Fruit fly (Drosophila melanogaster) whole organism, embryonic: ENCODE data around the gene CG15286.
A peak's percentile ranks its signal among the peaks of the same experiment; 100 is the strongest.

ENCODE experiments used
- Abd-B ChIP-seq: fragments of 200-800 bp; sonication (Bioruptor generic); optimal IDR thresholded peaks from 2 replicates; lab custom pipeline; 2018; ENCODE audit warnings: missing biosample characterization, mild to moderate bottlenecking, missing genetic modification characterization, moderate library complexity
- B-H1 ChIP-seq: fragments of 200-800 bp; sonication (Bioruptor generic); IDR thresholded peaks from 3 replicates; pipeline ENCODE4 v1.3.6; 2022; ENCODE audit warnings: missing biosample characterization, missing genetic modification characterization
- BEAF-32 ChIP-seq: fragments of 200-800 bp; sonication (Bioruptor generic); optimal IDR thresholded peaks from 3 replicates; lab custom pipeline; 2017; ENCODE audit warnings: missing biosample characterization, missing genetic modification characterization, mild to moderate bottlenecking, moderate library complexity, missing genetic modification reagents
- Bgb ChIP-seq: fragments of 200-800 bp; sonication (Bioruptor generic); IDR thresholded peaks from 2 replicates; pipeline ENCODE4 v1.3.6; 2022; ENCODE audit warnings: missing biosample characterization, missing genetic modification characterization; ENCODE audit not compliant: partially characterized antibody
- CG10147 ChIP-seq: fragments of 200-800 bp; sonication (Bioruptor generic); optimal IDR thresholded peaks from 2 replicates; lab custom pipeline; 2019; ENCODE audit warnings: missing biosample characterization, mild to moderate bottlenecking, missing genetic modification characterization, moderate library complexity
- CG10274 ChIP-seq: fragments of 200-800 bp; sonication (Bioruptor generic); optimal IDR thresholded peaks from 3 replicates; lab custom pipeline; 2017; ENCODE audit warnings: missing biosample characterization, mild to moderate bottlenecking, missing genetic modification characterization
- CG10565 ChIP-seq: fragments of 200-800 bp; sonication (Bioruptor generic); optimal IDR thresholded peaks from 3 replicates; lab custom pipeline; 2016; ENCODE audit warnings: missing biosample characterization, mild to moderate bottlenecking, missing genetic modification characterization
- CG11247 ChIP-seq: fragments of 200-800 bp; sonication (Bioruptor generic); IDR thresholded peaks from 2 replicates; pipeline ENCODE4 v1.3.6; 2022; ENCODE audit warnings: missing biosample characterization, missing genetic modification characterization
- CG11456 ChIP-seq: fragments of 200-800 bp; sonication (Bioruptor generic); IDR thresholded peaks from 3 replicates; pipeline ENCODE4 v1.3.6; 2022; ENCODE audit warnings: missing biosample characterization, missing genetic modification characterization
- CG12071 ChIP-seq: fragments of 200-800 bp; sonication (Bioruptor generic); optimal IDR thresholded peaks from 3 replicates; lab custom pipeline; 2018; ENCODE audit warnings: missing biosample characterization, mild to moderate bottlenecking, missing genetic modification characterization
- CG14710 ChIP-seq: fragments of 200-800 bp; sonication (Bioruptor generic); optimal IDR thresholded peaks from 3 replicates; lab custom pipeline; 2019; ENCODE audit warnings: missing biosample characterization, mild to moderate bottlenecking, missing genetic modification characterization, moderate library complexity
- CG1529 ChIP-seq: fragments of 200-800 bp; sonication (Bioruptor generic); optimal IDR thresholded peaks from 3 replicates; lab custom pipeline; 2018; ENCODE audit warnings: missing biosample characterization, missing genetic modification characterization
- CG17361 ChIP-seq: fragments of 200-800 bp; sonication (Bioruptor generic); IDR thresholded peaks from 3 replicates; pipeline ENCODE4 v1.3.6; 2022; ENCODE audit warnings: missing biosample characterization, missing genetic modification characterization
- CG2116 ChIP-seq: fragments of 200-800 bp; sonication (Bioruptor generic); optimal IDR thresholded peaks from 3 replicates; lab custom pipeline; 2018; ENCODE audit warnings: missing biosample characterization, mild to moderate bottlenecking, missing genetic modification characterization
- CG2129 ChIP-seq: fragments of 200-800 bp; sonication (Bioruptor generic); IDR thresholded peaks from 2 replicates; pipeline ENCODE4 v1.3.6; 2022; ENCODE audit warnings: missing biosample characterization, missing genetic modification characterization; ENCODE audit not compliant: partially characterized antibody
- CG2202 ChIP-seq: fragments of 200-800 bp; sonication (Bioruptor generic); optimal IDR thresholded peaks from 2 replicates; lab custom pipeline; 2018; ENCODE audit warnings: missing biosample characterization, mild to moderate bottlenecking, missing genetic modification characterization
- CG30403 ChIP-seq: fragments of 200-800 bp; sonication (Bioruptor generic); optimal IDR thresholded peaks from 3 replicates; lab custom pipeline; 2016; ENCODE audit warnings: missing biosample characterization, missing genetic modification characterization
- CG43689 ChIP-seq: fragments of 200-800 bp; sonication (Bioruptor generic); IDR thresholded peaks from 2 replicates; pipeline ENCODE4 v1.3.6; 2022; ENCODE audit warnings: missing biosample characterization, missing genetic modification characterization
- CG6791 ChIP-seq: fragments of 200-800 bp; sonication (Bioruptor generic); IDR thresholded peaks from 3 replicates; pipeline ENCODE4 v1.3.6; 2022; ENCODE audit warnings: missing biosample characterization, missing genetic modification characterization; ENCODE audit not compliant: partially characterized antibody
- CG8765 ChIP-seq: fragments of 200-800 bp; sonication (Bioruptor generic); IDR thresholded peaks from 2 replicates; pipeline ENCODE4 v1.3.6; 2022; ENCODE audit warnings: missing biosample characterization, missing genetic modification characterization
- CG8944 ChIP-seq: fragments of 200-800 bp; sonication (Bioruptor generic); optimal IDR thresholded peaks from 3 replicates; lab custom pipeline; 2016; ENCODE audit warnings: missing biosample characterization, missing genetic modification characterization
- D19A ChIP-seq: fragments of 200-800 bp; optimal IDR thresholded peaks from 3 replicates; lab custom pipeline; 2019; ENCODE audit warnings: missing biosample characterization, mild to moderate bottlenecking, missing genetic modification characterization, moderate library complexity
- Doc2 ChIP-seq: fragments of 200-800 bp; sonication (Bioruptor generic); IDR thresholded peaks from 2 replicates; pipeline ENCODE4 v1.3.6; 2022; ENCODE audit warnings: missing biosample characterization, missing genetic modification characterization
- HLH4C ChIP-seq: fragments of 200-800 bp; sonication (Bioruptor generic); IDR thresholded peaks from 3 replicates; pipeline ENCODE4 v1.3.6; 2022; ENCODE audit warnings: missing biosample characterization, missing genetic modification characterization; ENCODE audit not compliant: partially characterized antibody
- HLH54F ChIP-seq: fragments of 200-800 bp; sonication (Bioruptor generic); optimal IDR thresholded peaks from 3 replicates; lab custom pipeline; 2016; ENCODE audit warnings: missing biosample characterization, missing genetic modification characterization
- Nf-YC ChIP-seq: fragments of 200-800 bp; optimal IDR thresholded peaks from 3 replicates; lab custom pipeline; 2019; ENCODE audit warnings: missing biosample characterization, mild to moderate bottlenecking, missing genetic modification characterization, moderate library complexity
- Ptx1 ChIP-seq: fragments of 200-800 bp; sonication (Bioruptor generic); IDR thresholded peaks from 2 replicates; pipeline ENCODE4 v1.3.6; 2022; ENCODE audit warnings: missing biosample characterization, missing genetic modification characterization
- Stat92E ChIP-seq, 3 experiments: fragments of >200 bp in 2 of 3; fragments of 200-800 bp in 1 of 3; sonication (Bioruptor generic) in 1 of 3; optimal IDR thresholded peaks; 2 replicates each; lab custom pipeline; 2017 to 2019; ENCODE audit warnings: missing biosample characterization in 3 of 3, missing genetic modification characterization in 3 of 3, mild to moderate bottlenecking in 1 of 3, moderate library complexity in 1 of 3
- Trl ChIP-seq, 3 experiments: fragments of >200 bp in 2 of 3; fragments of 200-800 bp in 1 of 3; sonication (Bioruptor generic) in 1 of 3; optimal IDR thresholded peaks; 2 replicates in 1 of 3; 3 replicates in 2 of 3; lab custom pipeline; 2016 to 2017; ENCODE audit warnings: missing biosample characterization in 1 of 3, missing genetic modification characterization in 1 of 3
- YL-1 ChIP-seq: fragments of 200-800 bp; sonication (Bioruptor generic); optimal IDR thresholded peaks from 3 replicates; lab custom pipeline; 2017; ENCODE audit warnings: missing biosample characterization, mild to moderate bottlenecking, missing genetic modification characterization
- bsh ChIP-seq, 2 experiments: fragments of 200-800 bp; sonication (Bioruptor generic); optimal IDR thresholded peaks; 2 replicates each; lab custom pipeline; 2017 to 2018; ENCODE audit warnings: mild to moderate bottlenecking in 2 of 2, missing biosample characterization in 2 of 2, missing genetic modification characterization in 2 of 2, moderate library complexity in 1 of 2
- chinmo ChIP-seq: fragments of 200-800 bp; sonication (Bioruptor generic); IDR thresholded peaks from 4 replicates; pipeline ENCODE4 v1.3.6; 2022; ENCODE audit warnings: missing biosample characterization, missing genetic modification characterization; ENCODE audit not compliant: partially characterized antibody
- crp ChIP-seq, 2 experiments: fragments of 200-800 bp; sonication (Bioruptor generic); optimal IDR thresholded peaks; 2 replicates in 1 of 2; 3 replicates in 1 of 2; lab custom pipeline; 2017; ENCODE audit warnings: missing biosample characterization in 2 of 2, missing genetic modification characterization in 2 of 2, mild to moderate bottlenecking in 1 of 2, moderate library complexity in 1 of 2
- dan ChIP-seq: fragments of 200-800 bp; sonication (Bioruptor generic); IDR thresholded peaks from 2 replicates; pipeline ENCODE4 v1.3.6; 2022; ENCODE audit warnings: missing biosample characterization, missing genetic modification characterization
- gro ChIP-seq: fragments of 200-800 bp; sonication (Bioruptor generic); optimal IDR thresholded peaks from 2 replicates; lab custom pipeline; 2016; ENCODE audit warnings: missing biosample characterization, missing genetic modification characterization
- ind ChIP-seq: fragments of 200-800 bp; sonication (Bioruptor generic); optimal IDR thresholded peaks from 3 replicates; lab custom pipeline; 2016; ENCODE audit warnings: missing biosample characterization, missing genetic modification characterization
- luna ChIP-seq: fragments of 200-800 bp; sonication (Bioruptor generic); optimal IDR thresholded peaks from 2 replicates; lab custom pipeline; 2016; ENCODE audit warnings: missing biosample characterization, missing genetic modification characterization
- nau ChIP-seq: fragments of 200-800 bp; sonication (Bioruptor generic); optimal IDR thresholded peaks from 3 replicates; lab custom pipeline; 2017; ENCODE audit warnings: missing biosample characterization, mild to moderate bottlenecking, missing genetic modification characterization, missing genetic modification reagents
- nerfin-2 ChIP-seq: fragments of 200-800 bp; sonication (Bioruptor generic); IDR thresholded peaks from 2 replicates; pipeline ENCODE4 v1.3.6; 2022; ENCODE audit warnings: missing biosample characterization, missing genetic modification characterization; ENCODE audit not compliant: partially characterized antibody
- pan ChIP-seq, 4 experiments: fragments of >200 bp in 3 of 4; fragments of 200-800 bp in 1 of 4; sonication (Bioruptor generic) in 1 of 4; optimal IDR thresholded peaks in 3 of 4; IDR thresholded peaks in 1 of 4; 2 replicates each; pipeline versions ENCODE4 v1.3.6 to Lab custom; 2017 to 2022; ENCODE audit warnings: missing biosample characterization in 2 of 4, missing genetic modification characterization in 2 of 4, mixed read lengths in 1 of 4
- peb ChIP-seq: fragments of 200-800 bp; sonication (Bioruptor generic); IDR thresholded peaks from 2 replicates; pipeline ENCODE4 v1.3.6; 2022; ENCODE audit warnings: missing biosample characterization, missing genetic modification characterization
- scrt ChIP-seq: fragments of 200-800 bp; sonication (Bioruptor generic); optimal IDR thresholded peaks from 2 replicates; lab custom pipeline; 2018; ENCODE audit warnings: missing biosample characterization, mild to moderate bottlenecking, missing genetic modification characterization, moderate library complexity
- sd ChIP-seq: fragments of 200-800 bp; sonication (Bioruptor generic); optimal IDR thresholded peaks from 3 replicates; lab custom pipeline; 2018; ENCODE audit warnings: missing biosample characterization, mild to moderate bottlenecking, missing genetic modification characterization, moderate library complexity
- seq ChIP-seq: fragments of 200-800 bp; sonication (Bioruptor generic); IDR thresholded peaks from 2 replicates; pipeline ENCODE4 v1.3.6; 2022; ENCODE audit warnings: missing biosample characterization, missing genetic modification characterization
- sima ChIP-seq: fragments of 200-800 bp; sonication (Bioruptor generic); optimal IDR thresholded peaks from 2 replicates; lab custom pipeline; 2016; ENCODE audit warnings: missing biosample characterization, missing genetic modification characterization
- wdn ChIP-seq: fragments of 200-800 bp; sonication (Bioruptor generic); IDR thresholded peaks from 2 replicates; pipeline ENCODE4 v1.3.6; 2022; ENCODE audit warnings: missing biosample characterization, missing genetic modification characterization

Gene CG15286

DNA sequence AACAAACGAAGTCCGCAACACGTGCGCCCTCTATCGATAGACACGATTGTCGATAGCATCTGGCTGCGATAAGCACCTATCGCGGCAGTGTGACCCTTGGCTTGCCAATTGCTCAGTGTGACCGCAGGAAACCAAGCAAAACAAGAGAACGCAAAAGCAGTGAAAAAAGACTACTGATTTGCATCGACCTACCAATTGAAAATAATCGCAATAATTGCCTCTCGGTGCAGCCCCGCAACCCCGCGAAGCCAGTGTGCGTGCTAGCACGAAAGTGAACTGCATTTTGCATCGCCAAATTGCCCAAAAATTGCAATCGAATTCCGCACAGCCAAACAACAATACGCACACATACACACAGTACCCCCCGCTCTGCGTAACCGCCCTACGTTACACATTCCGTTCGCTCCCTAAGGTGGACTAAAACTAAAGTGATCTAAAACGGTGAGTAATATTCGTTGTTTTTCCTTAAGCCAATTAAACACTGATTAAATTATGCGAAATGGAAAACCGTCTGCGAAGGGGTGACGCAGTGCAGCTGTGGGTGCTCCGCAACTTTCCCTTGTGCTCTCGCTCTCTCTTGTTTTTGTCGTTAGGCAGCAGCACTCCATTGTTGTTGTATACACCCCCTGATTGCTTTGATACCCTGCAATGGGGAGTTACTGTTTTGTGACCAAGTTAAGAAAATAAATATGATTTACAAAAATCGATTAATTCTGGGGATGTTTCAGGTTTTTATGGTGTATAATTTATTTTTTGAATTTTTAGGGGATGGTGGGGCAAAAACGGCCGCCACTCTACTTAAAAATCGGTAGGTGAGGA is 17.2 kb downstream of the CG15286 start, which contains the start of gene Rab14 (continued):
- TF ChIP-seq Stat92E (GFP tag; optimal IDR thresholded peaks at IDR 0.05; lab: Kevin White, UChicago) (no peak), nerfin-2 (GFP tag; lab: Robert Waterston, UW) (peak; percentile 91), CG11247 (GFP tag; lab: Robert Waterston, UW) (peak; percentile 74), luna (GFP tag; lab: Kevin White, UChicago) (peak; percentile 4), Ptx1 (GFP tag; lab: Robert Waterston, UW) (peak; percentile 70), CG6791 (GFP tag; lab: Robert Waterston, UW) (peak; percentile 89), YL-1 (GFP tag; lab: Kevin White, UChicago) (peak; percentile 97), scrt (GFP tag; lab: Kevin White, UChicago) (peak; percentile 57), HLH54F (GFP tag; lab: Kevin White, UChicago) (peak; percentile 65), pan (optimal IDR thresholded peaks at IDR 0.05; lab: Kevin White, UChicago) (no peak), pan (GFP tag; optimal IDR thresholded peaks at IDR 0.05 in 1 of 2, IDR thresholded peaks at IDR 0.05 in 1 of 2) (peak in 1 of 2 experiments; percentile 86), CG17361 (GFP tag; lab: Robert Waterston, UW) (peak; percentile 78), crp (GFP tag; optimal IDR thresholded peaks at IDR 0.05; lab: Kevin White, UChicago) (peak in 1 of 2 experiments; percentile 61), B-H1 (GFP tag; lab: Robert Waterston, UW) (peak; percentile 68), wdn (GFP tag; lab: Robert Waterston, UW) (peak; percentile 83), BEAF-32 (GFP tag; lab: Kevin White, UChicago) (peak; percentile 88), Abd-B (GFP tag; lab: Kevin White, UChicago) (peak; percentile 20), CG30403 (GFP tag; lab: Kevin White, UChicago) (peak; percentile 82), gro (GFP tag; lab: Kevin White, UChicago) (peak; percentile 63), sd (peak; percentile 99), nau (GFP tag; lab: Kevin White, UChicago) (peak; percentile 51), CG11456 (peak; percentile 90), seq (peak; percentile 82), CG2129 (GFP tag; lab: Robert Waterston, UW) (peak; percentile 58), Trl (optimal IDR thresholded peaks at IDR 0.05; lab: Kevin White, UChicago) (peak in 1 of 2 experiments; percentile 66), Trl (GFP tag; optimal IDR thresholded peaks at IDR 0.05; lab: Kevin White, UChicago) (peak; percentile 72), bsh (GFP tag; optimal IDR thresholded peaks at IDR 0.05; lab: Kevin White, UChicago) (peak; percentile 12 to 86), D19A (tag; lab: Kevin White, UChicago) (peak; percentile 98), CG2116 (peak; percentile 72), Bgb (GFP tag; lab: Robert Waterston, UW) (peak; percentile 91), HLH4C (GFP tag; lab: Robert Waterston, UW) (peak; percentile 86), peb (peak; percentile 48), Doc2 (no peak), CG10147 (GFP tag; lab: Kevin White, UChicago) (peak; percentile 57), CG2202 (peak; percentile 66), CG10565 (GFP tag; lab: Kevin White, UChicago) (no peak), CG14710 (peak; percentile 88), CG1529 (GFP tag; lab: Kevin White, UChicago) (peak; percentile 75), dan (no peak), chinmo (GFP tag; lab: Robert Waterston, UW) (peak; percentile 85; the same call in 2 of the 4 replicates), CG10274 (peak; percentile 48), CG8944 (GFP tag; lab: Kevin White, UChicago) (peak; percentile 67), CG43689 (peak; percentile 71), CG12071 (peak; percentile 75), Nf-YC (tag; lab: Kevin White, UChicago) (peak; percentile 64), sima (GFP tag; lab: Kevin White, UChicago) (no peak), ind (GFP tag; lab: Kevin White, UChicago) (peak; percentile 70), CG8765 (GFP tag; lab: Robert Waterston, UW) (peak; percentile 35; the same call in 1 of the 2 replicates)
